Worm (Caenorhabditis elegans) whole organism, mixed stage, embryonic: Measurements from ENCODE around the gene vab-9.
A peak's percentile ranks its signal among the peaks of the same experiment; 100 is the strongest.

ENCODE experiments used
- bed-3 ChIP-seq: fragments of 200-800 bp; sonication (Bioruptor generic); optimal IDR thresholded peaks from 3 replicates; lab custom pipeline; 2018; ENCODE audit warnings: mild to moderate bottlenecking, missing genetic modification characterization, moderate library complexity, missing compliant biosample characterization
- ceh-39 ChIP-seq: fragments of 150-350 bp; optimal IDR thresholded peaks from 2 replicates; lab custom pipeline; 2014; ENCODE audit warnings: missing biosample characterization, missing genetic modification characterization
- ceh-43 ChIP-seq: fragments of 200-800 bp; sonication (Bioruptor generic); optimal IDR thresholded peaks from 2 replicates; lab custom pipeline; 2018; ENCODE audit warnings: mild to moderate bottlenecking, missing genetic modification characterization, moderate library complexity, missing compliant biosample characterization
- ceh-83 ChIP-seq: fragments of 200-800 bp; sonication (Bioruptor generic); optimal IDR thresholded peaks from 2 replicates; lab custom pipeline; 2018; ENCODE audit warnings: mild to moderate bottlenecking, missing genetic modification characterization, missing compliant biosample characterization
- ces-1 ChIP-seq: fragments of 150-350 bp; optimal IDR thresholded peaks from 2 replicates; lab custom pipeline; 2014; ENCODE audit warnings: missing biosample characterization, missing genetic modification reagents, missing genetic modification characterization
- drap-1 ChIP-seq: fragments of 200-800 bp; sonication (Bioruptor generic); optimal IDR thresholded peaks from 3 replicates; lab custom pipeline; 2018; ENCODE audit warnings: mild to moderate bottlenecking, missing genetic modification characterization, missing compliant biosample characterization
- elt-1 ChIP-seq: sonication (generic microtip); optimal IDR thresholded peaks from 2 replicates; lab custom pipeline; 2017; ENCODE audit warnings: missing genetic modification characterization, mild to moderate bottlenecking, missing compliant biosample characterization, antibody characterized with exemption, moderate library complexity, borderline replicate concordance; ENCODE audit not compliant: insufficient read depth
- elt-3 ChIP-seq: fragments of 150-350 bp; optimal IDR thresholded peaks from 2 replicates; lab custom pipeline; 2014; ENCODE audit warnings: missing biosample characterization, missing genetic modification characterization
- flh-1 ChIP-seq: fragments of 200-800 bp; sonication (Bioruptor generic); optimal IDR thresholded peaks from 2 replicates; lab custom pipeline; 2018; ENCODE audit warnings: mild to moderate bottlenecking, missing genetic modification characterization, moderate library complexity, missing compliant biosample characterization
- hlh-1 ChIP-seq: fragments of 150-350 bp; optimal IDR thresholded peaks from 2 replicates; lab custom pipeline; 2014; ENCODE audit warnings: missing biosample characterization, missing genetic modification reagents, missing genetic modification characterization
- lin-13 ChIP-seq: fragments of 150-350 bp; optimal IDR thresholded peaks from 2 replicates; lab custom pipeline; 2014; ENCODE audit warnings: missing biosample characterization, missing genetic modification characterization
- lin-32 ChIP-seq: fragments of 200-800 bp; sonication (Bioruptor generic); optimal IDR thresholded peaks from 2 replicates; lab custom pipeline; 2018; ENCODE audit warnings: mild to moderate bottlenecking, missing genetic modification characterization, missing compliant biosample characterization
- lsy-2 ChIP-seq: fragments of 150-350 bp; optimal IDR thresholded peaks from 2 replicates; lab custom pipeline; 2014; ENCODE audit warnings: missing biosample characterization, missing genetic modification characterization
- mab-5 ChIP-seq: fragments of 150-350 bp; optimal IDR thresholded peaks from 2 replicates; lab custom pipeline; 2014; ENCODE audit warnings: missing biosample characterization, missing genetic modification characterization
- mep-1 ChIP-seq: fragments of 150-350 bp; optimal IDR thresholded peaks from 2 replicates; lab custom pipeline; 2017; ENCODE audit warnings: missing biosample characterization, missing genetic modification reagents, missing genetic modification characterization, inconsistent platforms
- mls-2 ChIP-seq: sonication (generic microtip); optimal IDR thresholded peaks from 2 replicates; lab custom pipeline; 2016; ENCODE audit warnings: mild to moderate bottlenecking, missing genetic modification characterization, moderate library complexity, missing compliant biosample characterization
- nhr-12 ChIP-seq: fragments of 150-350 bp; optimal IDR thresholded peaks from 2 replicates; lab custom pipeline; 2014; ENCODE audit warnings: missing biosample characterization, missing genetic modification characterization
- nhr-2 ChIP-seq: fragments of 150-350 bp; optimal IDR thresholded peaks from 2 replicates; lab custom pipeline; 2014; ENCODE audit warnings: missing biosample characterization, missing genetic modification characterization
- nhr-237 ChIP-seq: fragments of 150-350 bp; optimal IDR thresholded peaks from 2 replicates; lab custom pipeline; 2014; ENCODE audit warnings: missing biosample characterization, missing genetic modification characterization
- pha-4 ChIP-seq: fragments of 150-350 bp; optimal IDR thresholded peaks from 2 replicates; lab custom pipeline; 2018; ENCODE audit warnings: missing biosample characterization, missing genetic modification reagents, missing genetic modification characterization
- sem-2 ChIP-seq: fragments of 200-800 bp; sonication (Bioruptor generic); optimal IDR thresholded peaks from 2 replicates; lab custom pipeline; 2018; ENCODE audit warnings: mild to moderate bottlenecking, missing genetic modification characterization, missing compliant biosample characterization
- snpc-4 ChIP-seq: fragments of 150-350 bp; optimal IDR thresholded peaks from 2 replicates; lab custom pipeline; 2014; ENCODE audit warnings: missing biosample characterization, missing genetic modification characterization
- sptf-1 ChIP-seq: sonication (generic microtip); optimal IDR thresholded peaks from 2 replicates; lab custom pipeline; 2017; ENCODE audit warnings: mild to moderate bottlenecking, missing genetic modification characterization, moderate library complexity, missing compliant biosample characterization
- tbx-8 ChIP-seq: fragments of 200-800 bp; sonication (Bioruptor generic); optimal IDR thresholded peaks from 2 replicates; lab custom pipeline; 2018; ENCODE audit warnings: mild to moderate bottlenecking, missing genetic modification characterization, moderate library complexity, missing compliant biosample characterization
- unc-39 ChIP-seq: fragments of 150-350 bp; optimal IDR thresholded peaks from 2 replicates; lab custom pipeline; 2014; ENCODE audit warnings: missing biosample characterization, missing genetic modification characterization
- unc-62 ChIP-seq: fragments of 150-350 bp; optimal IDR thresholded peaks from 2 replicates; lab custom pipeline; 2014; ENCODE audit warnings: missing biosample characterization, missing genetic modification reagents, missing genetic modification characterization
- zip-8 ChIP-seq: fragments of 150-350 bp; optimal IDR thresholded peaks from 2 replicates; lab custom pipeline; 2014; ENCODE audit warnings: missing biosample characterization, missing genetic modification characterization
- ztf-11 ChIP-seq: fragments of 150-350 bp; optimal IDR thresholded peaks from 2 replicates; lab custom pipeline; 2014; ENCODE audit warnings: missing biosample characterization, missing genetic modification characterization

vab-9 gene

DNA sequence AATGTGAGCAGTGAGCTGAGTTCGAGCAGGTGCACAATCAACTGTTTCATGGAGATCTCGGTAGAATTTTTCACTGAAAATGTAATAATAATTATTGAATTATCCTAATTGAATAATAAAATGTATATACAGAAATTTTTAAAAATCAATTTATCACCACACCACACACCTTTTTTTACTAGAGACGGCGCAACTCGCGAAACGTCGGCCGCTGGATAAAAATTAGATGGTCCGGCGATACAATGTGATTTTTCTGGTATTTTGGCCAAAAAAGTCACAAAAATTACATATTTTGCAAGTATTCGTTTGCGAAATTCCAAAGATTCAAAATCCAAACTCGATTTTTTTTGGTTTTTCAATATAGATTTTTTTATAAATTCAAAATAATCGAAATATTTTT lies 33.3 kb upstream of the vab-9 start:
- no peak for TF ChIP-seq nhr-237 (tag; lab: Kevin White, UChicago)

DNA sequence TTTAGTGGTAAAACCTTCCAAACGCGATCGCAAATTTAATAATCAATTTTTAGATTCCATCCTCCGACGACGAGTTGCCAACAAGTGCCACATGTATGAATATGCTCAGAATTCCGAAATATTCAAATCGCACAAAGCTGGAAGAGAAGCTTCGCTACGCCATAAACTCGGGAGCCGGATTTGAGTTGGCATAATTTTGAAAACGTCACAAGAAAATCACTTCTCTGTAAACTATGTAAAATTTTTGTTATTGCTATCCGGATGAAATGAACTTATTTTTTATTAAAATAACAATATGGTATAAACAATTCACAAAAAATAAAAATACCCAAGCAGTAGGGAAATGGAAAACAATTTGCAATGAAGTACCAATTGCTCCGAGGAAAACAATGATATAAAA lies 31.4 kb upstream of the vab-9 start:
- TF ChIP-seq sptf-1 (tag; lab: Kevin White, UChicago) (no peak), ceh-39 (tag; lab: Kevin White, UChicago) (no peak), nhr-2 (tag; lab: Kevin White, UChicago) (no peak), mab-5 (tag; lab: Kevin White, UChicago) (no peak), ztf-11 (tag; lab: Kevin White, UChicago) (no peak), flh-1 (no peak), mep-1 (no peak), nhr-12 (no peak), zip-8 (no peak)

DNA sequence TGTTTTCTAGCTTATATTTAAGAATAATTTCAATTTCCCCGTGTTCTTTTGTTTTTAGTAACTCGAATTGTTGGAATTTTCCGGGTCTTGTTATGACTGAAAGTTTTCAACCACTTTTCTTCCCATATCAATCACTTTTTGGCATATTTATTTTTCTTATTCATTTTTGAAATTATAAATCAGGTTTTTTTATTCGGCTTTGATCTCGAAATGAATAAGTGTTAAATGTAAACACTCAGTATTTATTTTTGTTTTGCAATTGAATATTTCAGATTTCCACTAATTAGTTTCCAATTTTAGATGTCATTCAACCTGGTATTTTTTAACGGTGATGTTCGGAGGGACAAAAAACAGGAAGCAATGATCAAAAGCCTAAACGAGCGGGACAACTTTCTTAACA lies 27.0 kb upstream of the vab-9 start, which contains the start of gene etc-1:
Gene etc-1, plus strand, starts transcription at position 301 of the 400 bp plus-strand sequence.
- TF ChIP-seq unc-62 (GFP tag; lab: Kevin White, UChicago) (no peak), hlh-1 (no peak), unc-39 (tag; lab: Kevin White, UChicago) (no peak), bed-3 (GFP tag; lab: Kevin White, UChicago) (no peak)

DNA sequence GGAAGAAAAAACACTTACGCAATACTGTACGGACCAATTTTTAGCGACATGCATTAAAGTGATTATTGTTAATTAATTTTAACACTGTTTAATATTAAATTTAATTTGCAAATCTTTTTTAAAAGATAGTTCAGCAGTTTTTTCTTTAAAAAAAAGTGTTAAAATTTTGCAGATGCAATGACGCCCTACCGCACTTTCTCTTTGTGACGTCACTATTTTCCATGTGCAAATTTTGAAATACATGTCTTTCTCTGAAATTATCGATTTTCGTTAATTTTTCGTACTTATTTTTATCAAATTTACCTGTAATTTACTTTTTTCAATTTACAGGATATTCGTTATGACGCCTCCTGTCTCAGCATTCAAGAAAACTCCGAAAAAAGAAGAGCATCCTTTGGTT lies 24.0 kb upstream of the vab-9 start, which contains the start of the genes piga-1 and eif-2Bepsilon:
Gene piga-1, minus strand, starts transcription at position 174 of the 400 bp plus-strand sequence.
Gene eif-2Bepsilon, plus strand, starts transcription at position 331 of the 400 bp plus-strand sequence.
- TF ChIP-seq zip-8 (peak; percentile 56), unc-62 (GFP tag; lab: Kevin White, UChicago) (no peak)

DNA sequence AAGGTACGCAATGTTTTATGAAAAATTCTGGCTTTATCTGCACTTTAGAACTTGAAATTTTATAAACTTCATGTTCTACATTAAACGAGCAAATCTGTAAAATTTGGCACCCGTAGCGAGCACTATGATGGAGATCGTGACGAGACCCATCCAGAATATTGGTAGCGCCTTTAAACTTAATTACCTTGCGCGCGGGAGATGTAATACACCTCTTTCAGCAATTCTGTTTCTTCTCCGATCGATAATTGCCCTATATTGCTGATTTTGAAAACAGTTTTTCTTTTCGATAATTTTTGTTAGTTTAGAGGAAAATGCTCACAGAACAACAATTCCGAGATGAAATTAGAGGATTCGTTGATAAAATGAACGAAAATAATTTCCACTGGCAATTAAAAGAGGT lies 21.3 kb upstream of the vab-9 start, which contains the start of gene atg-10:
Gene atg-10, plus strand, starts transcription at position 301 of the 400 bp plus-strand sequence.
- TF ChIP-seq ceh-39 (tag; lab: Kevin White, UChicago), result no peak
- TF ChIP-seq sptf-1 (tag; lab: Kevin White, UChicago), result no peak
- TF ChIP-seq ces-1 (GFP tag; lab: Kevin White, UChicago), result no peak
- no peak for TF ChIP-seq snpc-4 (tag; lab: Kevin White, UChicago)
- TF ChIP-seq mls-2, result no peak
- no peak for TF ChIP-seq mep-1
- TF ChIP-seq, all 35 proteins: peak for 0

DNA sequence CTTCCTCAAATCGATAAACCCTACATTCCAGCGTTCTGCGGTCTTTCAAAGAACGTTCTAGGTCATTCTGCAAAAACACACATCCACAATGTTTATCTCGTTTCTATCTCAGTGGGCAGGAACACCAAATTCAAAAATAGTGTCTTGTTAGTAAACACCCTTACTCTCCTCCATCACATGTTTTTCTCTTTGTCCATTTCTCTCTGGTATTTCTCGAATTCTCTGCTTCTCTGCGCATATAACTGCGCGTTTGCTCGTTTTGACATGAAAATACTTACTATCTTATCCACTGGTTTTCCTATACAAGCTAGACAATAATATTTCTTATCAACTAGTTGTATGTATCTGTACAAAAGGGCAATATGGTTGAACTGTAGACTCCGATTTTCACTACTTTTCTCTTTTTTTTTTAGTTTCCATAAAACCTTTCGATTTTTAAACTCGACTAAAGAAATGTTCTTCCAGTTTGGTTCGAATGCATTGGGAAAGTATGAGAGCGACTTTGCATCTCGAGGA lies 13.2 kb upstream of the vab-9 start, which contains the start of gene pyr-1:
Gene pyr-1, plus strand, starts transcription at position 466 of the 516 bp plus-strand sequence.
- TF ChIP-seq mls-2 (no peak), elt-3 (tag; lab: Kevin White, UChicago) (no peak), nhr-237 (tag; lab: Kevin White, UChicago) (no peak), ceh-83 (GFP tag; lab: Kevin White, UChicago) (no peak), mab-5 (tag; lab: Kevin White, UChicago) (no peak), flh-1 (no peak), nhr-12 (no peak), ces-1 (GFP tag; lab: Kevin White, UChicago) (no peak), pha-4 (tag; lab: Kevin White, UChicago) (no peak), unc-39 (tag; lab: Kevin White, UChicago) (no peak), lin-32 (GFP tag; lab: Kevin White, UChicago) (no peak), nhr-2 (tag; lab: Kevin White, UChicago) (no peak)
- TF ChIP-seq, all 35 proteins: peak for 0

DNA sequence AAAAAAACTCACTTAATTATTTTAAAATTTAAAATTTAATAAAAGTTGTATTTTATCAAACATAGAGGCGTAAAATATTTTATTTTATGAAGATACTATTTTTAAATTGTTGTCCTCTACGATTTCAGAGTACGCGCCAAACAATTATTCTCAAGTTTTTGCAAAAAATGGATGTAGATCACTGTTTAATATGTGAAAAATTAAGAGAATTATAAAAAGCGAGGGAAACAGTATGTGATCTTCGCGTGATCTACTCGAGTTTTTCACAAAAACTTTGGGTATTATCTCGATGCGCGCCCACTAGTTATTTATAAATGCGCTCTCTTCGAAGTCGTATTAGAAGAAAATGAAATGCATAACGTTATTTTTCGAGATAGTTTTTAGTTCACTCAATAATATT lies 11.3 kb upstream of the vab-9 start:
- TF ChIP-seq lin-32 (GFP tag; lab: Kevin White, UChicago) (no peak), drap-1 (GFP tag; lab: Kevin White, UChicago) (no peak), ceh-39 (tag; lab: Kevin White, UChicago) (no peak), zip-8 (no peak), lin-13 (tag; lab: Kevin White, UChicago) (no peak), elt-3 (tag; lab: Kevin White, UChicago) (no peak), lsy-2 (tag; lab: Kevin White, UChicago) (no peak), elt-1 (tag; lab: Kevin White, UChicago) (no peak), unc-39 (tag; lab: Kevin White, UChicago) (no peak), unc-62 (GFP tag; lab: Kevin White, UChicago) (no peak), nhr-12 (no peak), tbx-8 (GFP tag; lab: Kevin White, UChicago) (no peak), nhr-2 (tag; lab: Kevin White, UChicago) (no peak), pha-4 (tag; lab: Kevin White, UChicago) (no peak), ceh-43 (no peak), flh-1 (no peak), sem-2 (GFP tag; lab: Kevin White, UChicago) (no peak), mep-1 (no peak), snpc-4 (tag; lab: Kevin White, UChicago) (no peak)
